Fruit fly (Drosophila melanogaster): ENCODE data around the gene sn.

sn gene

dm6 chrX:7937588-7938481, 26.0 kb upstream of the sn start (continued):
- TF ChIP-seq BEAF-32 (GFP tag; optimal IDR thresholded peaks at IDR 0.05) (peak; percentile 12), Dad (GFP tag; optimal IDR thresholded peaks at IDR 0.05) (peak; percentile 59), Hand (GFP tag; optimal IDR thresholded peaks at IDR 0.05) (peak; percentile 13), az2 (GFP tag; optimal IDR thresholded peaks at IDR 0.05) (peak; percentile 70), nerfin-1 (tag; optimal IDR thresholded peaks at IDR 0.05) (peak; percentile 86), CG9609 (GFP tag; optimal IDR thresholded peaks at IDR 0.05) (peak; percentile 88), Dll (GFP tag; IDR thresholded peaks at IDR 0.05; ENCODE audit: partially characterized antibody) (0 out of 4 replicates have a peak, but pooled peaks have one; percentile 30), CG11456 (GFP tag; IDR thresholded peaks at IDR 0.05) (peak; percentile 33; the same call in 1 of the 3 replicates), CG30431 (GFP tag; optimal IDR thresholded peaks at IDR 0.05) (peak; percentile 86), CG17568 (GFP tag; optimal IDR thresholded peaks at IDR 0.05) (peak; percentile 55), Gsc (GFP tag; IDR thresholded peaks at IDR 0.05) (no peak; the same call in none of the 2 replicates), CHES-1-like (GFP tag; optimal IDR thresholded peaks at IDR 0.05) (peak; percentile 77), pros (GFP tag; optimal IDR thresholded peaks at IDR 0.05) (peak; percentile 75), tna (GFP tag; IDR thresholded peaks at IDR 0.05; ENCODE audit: partially characterized antibody) (no peak), sna (GFP tag; IDR thresholded peaks at IDR 0.05; ENCODE audit: partially characterized antibody) (no peak), CG17912 (GFP tag; optimal IDR thresholded peaks at IDR 0.05) (peak; percentile 48), Ptx1 (GFP tag; IDR thresholded peaks at IDR 0.05) (peak; percentile 84), gsb-n (tag; optimal IDR thresholded peaks at IDR 0.05) (peak; percentile 79), CG9797 (GFP tag; optimal IDR thresholded peaks at IDR 0.05) (peak; percentile 14), hth (optimal IDR thresholded peaks at IDR 0.05) (no peak), nmo (GFP tag; optimal IDR thresholded peaks at IDR 0.05) (peak; percentile 92), CG4854 (GFP tag; optimal IDR thresholded peaks at IDR 0.05) (peak; percentile 49), CG17802 (tag; optimal IDR thresholded peaks at IDR 0.05) (peak; percentile 60), Hr39 (optimal IDR thresholded peaks at IDR 0.05) (no peak), CG17829 (tag; optimal IDR thresholded peaks at IDR 0.05) (peak; percentile 83), nom (GFP tag; optimal IDR thresholded peaks at IDR 0.05) (peak; percentile 40), gcm (GFP tag; optimal IDR thresholded peaks at IDR 0.05) (peak; percentile 78), Dek (tag; optimal IDR thresholded peaks at IDR 0.05) (peak; percentile 23), kni (GFP tag; optimal IDR thresholded peaks at IDR 0.05) (peak; percentile 87), CG18619 (GFP tag; optimal IDR thresholded peaks at IDR 0.05) (peak; percentile 81), BtbVII (GFP tag; optimal IDR thresholded peaks at IDR 0.05) (peak; percentile 60), tap (tag; optimal IDR thresholded peaks at IDR 0.05) (peak; percentile 52), E2f2 (GFP tag; IDR thresholded peaks at IDR 0.05) (no peak; the same call in 1 of the 2 replicates), E2f1 (GFP tag; IDR thresholded peaks at IDR 0.05) (peak; percentile 58), NFAT (GFP tag; IDR thresholded peaks at IDR 0.05) (0 out of 2 replicates have a peak, but pooled peaks have one; percentile 19), insv (GFP tag; optimal IDR thresholded peaks at IDR 0.05) (peak; percentile 21 to 49), ci (GFP tag; IDR thresholded peaks at IDR 0.05) (peak; percentile 59; the same call in 1 of the 3 replicates), tup (GFP tag; optimal IDR thresholded peaks at IDR 0.05) (no peak), B-H2 (GFP tag; optimal IDR thresholded peaks at IDR 0.05) (no peak), vnd (GFP tag; IDR thresholded peaks at IDR 0.05; ENCODE audit: partially characterized antibody) (no peak), CG4282 (GFP tag; optimal IDR thresholded peaks at IDR 0.05) (peak; percentile 80), D19B (GFP tag; optimal IDR thresholded peaks at IDR 0.05) (no peak), CG15479 (GFP tag; optimal IDR thresholded peaks at IDR 0.05) (peak; percentile 94), Asciz (GFP tag; optimal IDR thresholded peaks at IDR 0.05) (peak; percentile 68), D19A (tag; optimal IDR thresholded peaks at IDR 0.05) (peak; percentile 82), Hsf (GFP tag; optimal IDR thresholded peaks at IDR 0.05) (peak; percentile 75), Sox100B (GFP tag; optimal IDR thresholded peaks at IDR 0.05) (peak; percentile 93)

Data from whole organism, embryonic.